Worm (Caenorhabditis elegans) whole organism, young adult: ENCODE data around the gene F31F4.11.
"Not testable (repeated sequence)": the region's sequence is repeated elsewhere in the genome, so short reads cannot be mapped to it uniquely, and the experiment has no call there.

Experiments
- B0261.1 ChIP-seq: sonication (generic microtip); optimal IDR thresholded peaks from 2 replicates; lab custom pipeline; 2016; ENCODE audit warnings: mild to moderate bottlenecking, missing genetic modification characterization, moderate library complexity, missing compliant biosample characterization
- D2030.7 ChIP-seq: fragments of 200-800 bp; sonication (Bioruptor generic); IDR thresholded peaks from 2 replicates; pipeline ENCODE4 v1.3.6; 2022; ENCODE audit warnings: missing genetic modification reagents, missing genetic modification characterization, missing compliant biosample characterization
- F10E7.11 ChIP-seq: sonication (generic microtip); optimal IDR thresholded peaks from 2 replicates; lab custom pipeline; 2017; ENCODE audit warnings: mild to moderate bottlenecking, missing genetic modification characterization, moderate library complexity, missing compliant biosample characterization
- F37B4.10 ChIP-seq: fragments of 200-800 bp; sonication (Bioruptor generic); IDR thresholded peaks from 2 replicates; pipeline ENCODE4 v1.3.6; 2022; ENCODE audit warnings: missing genetic modification characterization, missing compliant biosample characterization
- K11D2.4 ChIP-seq: fragments of 200-800 bp; sonication (Bioruptor generic); IDR thresholded peaks from 2 replicates; pipeline ENCODE4 v1.3.6; 2022; ENCODE audit warnings: missing genetic modification reagents, missing genetic modification characterization, missing compliant biosample characterization
- K12H6.12 ChIP-seq: fragments of 200-800 bp; sonication (Bioruptor generic); optimal IDR thresholded peaks from 2 replicates; lab custom pipeline; 2018; ENCODE audit warnings: mild to moderate bottlenecking, missing genetic modification characterization, missing compliant biosample characterization
- Y56A3A.18 ChIP-seq: fragments of 200-800 bp; sonication (Bioruptor generic); IDR thresholded peaks from 2 replicates; pipeline ENCODE4 v1.3.6; 2022; ENCODE audit warnings: missing genetic modification reagents, missing genetic modification characterization, missing compliant biosample characterization
- ZK185.1 ChIP-seq: sonication (generic microtip); optimal IDR thresholded peaks from 2 replicates; lab custom pipeline; 2016; ENCODE audit warnings: mild to moderate bottlenecking, missing genetic modification characterization, missing compliant biosample characterization; ENCODE audit not compliant: poor library complexity, severe bottlenecking
- aptf-3 ChIP-seq: fragments of 200-800 bp; sonication (Bioruptor generic); IDR thresholded peaks from 2 replicates; pipeline ENCODE4 v1.3.6; 2022; ENCODE audit warnings: missing genetic modification characterization, missing compliant biosample characterization
- atf-7 ChIP-seq: sonication (generic microtip); optimal IDR thresholded peaks from 2 replicates; lab custom pipeline; 2017; ENCODE audit warnings: mild to moderate bottlenecking, missing genetic modification characterization, missing compliant biosample characterization
- cebp-1 ChIP-seq, 2 experiments: fragments of 200-800 bp in 1 of 2; sonication (Bioruptor generic) in 1 of 2; sonication (generic microtip) in 1 of 2; IDR thresholded peaks in 1 of 2; optimal IDR thresholded peaks in 1 of 2; 2 replicates each; pipeline versions ENCODE4 v1.3.6 to Lab custom; 2017 to 2022; ENCODE audit warnings: missing compliant biosample characterization in 2 of 2, missing genetic modification characterization in 2 of 2, mild to moderate bottlenecking in 1 of 2, missing genetic modification reagents in 1 of 2, moderate library complexity in 1 of 2
- cebp-2 ChIP-seq: fragments of 200-800 bp; sonication (Bioruptor generic); IDR thresholded peaks from 2 replicates; pipeline ENCODE4 v1.3.6; 2022; ENCODE audit warnings: missing genetic modification characterization, missing compliant biosample characterization
- ceh-40 ChIP-seq: fragments of 200-800 bp; sonication (Bioruptor generic); IDR thresholded peaks from 2 replicates; pipeline ENCODE4 v1.3.6; 2022; ENCODE audit warnings: missing genetic modification characterization, missing compliant biosample characterization
- ceh-91 ChIP-seq: fragments of 200-800 bp; sonication (Bioruptor generic); IDR thresholded peaks from 2 replicates; pipeline ENCODE4 v1.3.6; 2022; ENCODE audit warnings: missing genetic modification reagents, missing genetic modification characterization, missing compliant biosample characterization
- dpff-1 ChIP-seq: sonication (generic microtip); optimal IDR thresholded peaks from 2 replicates; lab custom pipeline; 2017; ENCODE audit warnings: mild to moderate bottlenecking, missing genetic modification characterization, missing compliant biosample characterization
- dpl-1 ChIP-seq: fragments of 150-350 bp; optimal IDR thresholded peaks from 2 replicates; lab custom pipeline; 2014; ENCODE audit warnings: missing biosample characterization, missing genetic modification reagents, missing genetic modification characterization
- egl-18 ChIP-seq: fragments of 200-800 bp; sonication (Bioruptor generic); IDR thresholded peaks from 2 replicates; pipeline ENCODE4 v1.3.6; 2022; ENCODE audit warnings: missing genetic modification reagents, missing genetic modification characterization, missing compliant biosample characterization
- egrh-3 ChIP-seq: fragments of 200-800 bp; sonication (Bioruptor generic); IDR thresholded peaks from 2 replicates; pipeline ENCODE4 v1.3.6; 2022; ENCODE audit warnings: missing genetic modification reagents, missing genetic modification characterization, missing compliant biosample characterization
- him-1 ChIP-seq: sonication (generic microtip); optimal IDR thresholded peaks from 2 replicates; lab custom pipeline; 2016; ENCODE audit warnings: missing genotype, missing genetic modification reagents, missing genetic modification characterization, missing compliant biosample characterization
- hlh-12 ChIP-seq: sonication (generic microtip); optimal IDR thresholded peaks from 2 replicates; lab custom pipeline; 2016; ENCODE audit warnings: missing genetic modification characterization, missing compliant biosample characterization
- let-526 ChIP-seq: fragments of 200-800 bp; sonication (Bioruptor generic); IDR thresholded peaks from 2 replicates; pipeline ENCODE4 v1.3.6; 2022; ENCODE audit warnings: missing genetic modification reagents, missing genetic modification characterization, missing compliant biosample characterization
- lin-26 ChIP-seq: fragments of 200-800 bp; sonication (Bioruptor generic); IDR thresholded peaks from 2 replicates; pipeline ENCODE4 v1.3.6; 2022; ENCODE audit warnings: missing genetic modification reagents, missing genetic modification characterization, missing compliant biosample characterization
- lin-40 ChIP-seq: sonication (generic microtip); optimal IDR thresholded peaks from 2 replicates; lab custom pipeline; 2016; ENCODE audit warnings: missing genetic modification characterization, mild to moderate bottlenecking, missing compliant biosample characterization, missing genotype, missing genetic modification reagents
- lin-54 ChIP-seq: fragments of 200-800 bp; sonication (Bioruptor generic); optimal IDR thresholded peaks from 2 replicates; lab custom pipeline; 2018; ENCODE audit warnings: mild to moderate bottlenecking, missing genetic modification characterization, missing compliant biosample characterization
- madf-10 ChIP-seq: sonication (generic microtip); optimal IDR thresholded peaks from 2 replicates; lab custom pipeline; 2016; ENCODE audit warnings: mild to moderate bottlenecking, missing genetic modification characterization, missing compliant biosample characterization
- mel-28 ChIP-seq: sonication (generic microtip); optimal IDR thresholded peaks from 2 replicates; lab custom pipeline; 2016; ENCODE audit warnings: borderline replicate concordance, mild to moderate bottlenecking, missing genetic modification characterization, missing compliant biosample characterization
- mes-4 ChIP-seq: sonication (generic microtip); optimal IDR thresholded peaks from 2 replicates; lab custom pipeline; 2016; ENCODE audit warnings: missing genotype, missing genetic modification characterization, missing compliant biosample characterization
- nhr-179 ChIP-seq: sonication (generic microtip); optimal IDR thresholded peaks from 2 replicates; lab custom pipeline; 2016; ENCODE audit warnings: mild to moderate bottlenecking, missing genetic modification characterization, missing compliant biosample characterization
- nhr-80 ChIP-seq: sonication (generic microtip); optimal IDR thresholded peaks from 2 replicates; lab custom pipeline; 2016; ENCODE audit warnings: missing genetic modification characterization, missing compliant biosample characterization
- rpc-1 ChIP-seq, 2 experiments: fragments of 150-350 bp in 1 of 2; sonication (generic microtip) in 1 of 2; optimal IDR thresholded peaks; 2 replicates each; lab custom pipeline; 2014 to 2018; ENCODE audit warnings: missing biosample characterization in 1 of 2, missing genetic modification characterization in 1 of 2, missing genetic modification reagents in 1 of 2, missing genotype in 1 of 2
- snpc-1.1 ChIP-seq: sonication (generic microtip); optimal IDR thresholded peaks from 2 replicates; lab custom pipeline; 2017; ENCODE audit warnings: missing genetic modification characterization, mild to moderate bottlenecking, missing compliant biosample characterization, antibody characterized with exemption, moderate library complexity, missing genotype, missing genetic modification reagents; ENCODE audit not compliant: insufficient read depth
- snpc-4 ChIP-seq, 5 experiments: fragments of 150-350 bp in 1 of 5; sonication (generic microtip) in 4 of 5; optimal IDR thresholded peaks; 2 replicates each; lab custom pipeline; 2014 to 2018; ENCODE audit warnings: missing genetic modification characterization in 5 of 5, missing biosample characterization in 3 of 5, antibody characterized with exemption in 2 of 5, mild to moderate bottlenecking in 2 of 5, missing compliant biosample characterization in 2 of 5, missing genotype in 2 of 5, moderate library complexity in 2 of 5, missing genetic modification reagents in 1 of 5
- tbp1 ChIP-seq: fragments of 200-800 bp; sonication (Bioruptor generic); optimal IDR thresholded peaks from 2 replicates; lab custom pipeline; 2018; ENCODE audit warnings: mild to moderate bottlenecking, missing genetic modification characterization, missing compliant biosample characterization
- zim-3 ChIP-seq: sonication (generic microtip); optimal IDR thresholded peaks from 2 replicates; lab custom pipeline; 2017; ENCODE audit warnings: mild to moderate bottlenecking, missing genetic modification characterization, moderate library complexity, missing compliant biosample characterization
- ztf-18 ChIP-seq: sonication (generic microtip); optimal IDR thresholded peaks from 2 replicates; lab custom pipeline; 2016; ENCODE audit warnings: missing genotype, mild to moderate bottlenecking, missing genetic modification characterization, missing compliant biosample characterization
- ztf-25 ChIP-seq: fragments of 200-800 bp; sonication (Bioruptor generic); IDR thresholded peaks from 2 replicates; pipeline ENCODE4 v1.3.6; 2022; ENCODE audit warnings: missing genetic modification reagents, missing genetic modification characterization, missing compliant biosample characterization
- ztf-26 ChIP-seq: sonication (generic microtip); optimal IDR thresholded peaks from 2 replicates; lab custom pipeline; 2017; ENCODE audit warnings: missing genetic modification characterization, missing compliant biosample characterization
- ztf-3 ChIP-seq: fragments of 200-800 bp; sonication (Bioruptor generic); optimal IDR thresholded peaks from 2 replicates; lab custom pipeline; 2018; ENCODE audit warnings: mild to moderate bottlenecking, missing genetic modification characterization, missing compliant biosample characterization

Gene F31F4.11

DNA sequence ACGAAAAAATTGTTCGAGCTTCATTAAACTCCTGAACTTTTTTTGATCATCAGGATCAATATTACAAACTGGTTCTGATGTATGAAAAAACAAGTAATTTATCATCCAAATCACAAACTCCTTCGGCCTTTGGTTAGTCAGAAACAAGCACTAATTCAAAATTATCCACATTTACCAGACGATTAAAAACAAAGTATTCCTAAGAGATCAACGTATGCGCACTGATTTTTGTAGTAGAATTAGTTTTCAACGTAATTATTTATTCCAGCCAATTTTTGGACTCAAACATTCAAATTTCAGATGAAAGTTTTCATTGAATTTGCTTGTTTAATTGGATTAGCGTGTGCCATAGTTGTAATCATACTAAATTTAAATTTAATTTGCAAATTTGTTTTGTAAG is 42.7 kb upstream of the F31F4.11 start, which contains the start of gene srbc-38:
TSS of gene srbc-38 (plus strand) at position 301 of the 400 bp plus-strand sequence.
- no peak for TF ChIP-seq cebp-2
- TF ChIP-seq ztf-3 (GFP tag; lab: Kevin White, UChicago), result no peak
- no peak for TF ChIP-seq ceh-40
- TF ChIP-seq ceh-91 (GFP tag; lab: Robert Waterston, UW), result no peak
- no peak for TF ChIP-seq mel-28 (tag; lab: Kevin White, UChicago)
- no peak for TF ChIP-seq dpff-1 (tag; lab: Kevin White, UChicago)
- no peak for TF ChIP-seq madf-10 (tag; lab: Kevin White, UChicago)
- no peak for TF ChIP-seq nhr-179 (tag; lab: Kevin White, UChicago)
- no peak for TF ChIP-seq zim-3 (tag; lab: Kevin White, UChicago)
- no peak for TF ChIP-seq dpl-1
- no peak for TF ChIP-seq F37B4.10 (GFP tag; lab: Robert Waterston, UW)
- no peak for TF ChIP-seq K11D2.4
- TF ChIP-seq snpc-4 (GFP tag; optimal IDR thresholded peaks at IDR 0.05; lab: Kevin White, UChicago), result no peak
- no peak for TF ChIP-seq snpc-4 (tag; optimal IDR thresholded peaks at IDR 0.05; lab: Kevin White, UChicago)
- TF ChIP-seq K12H6.12, result no peak
- no peak for TF ChIP-seq F10E7.11 (tag; lab: Kevin White, UChicago)
- TF ChIP-seq ztf-18, result no peak
- no peak for TF ChIP-seq atf-7 (tag; lab: Kevin White, UChicago)
- no peak for TF ChIP-seq cebp-1 (GFP tag; IDR thresholded peaks at IDR 0.05; lab: Robert Waterston, UW)
- TF ChIP-seq cebp-1 (tag; optimal IDR thresholded peaks at IDR 0.05; lab: Kevin White, UChicago), result no peak
- TF ChIP-seq egrh-3 (GFP tag; lab: Robert Waterston, UW), result no peak
- TF ChIP-seq, all 124 proteins: peak for 0

DNA sequence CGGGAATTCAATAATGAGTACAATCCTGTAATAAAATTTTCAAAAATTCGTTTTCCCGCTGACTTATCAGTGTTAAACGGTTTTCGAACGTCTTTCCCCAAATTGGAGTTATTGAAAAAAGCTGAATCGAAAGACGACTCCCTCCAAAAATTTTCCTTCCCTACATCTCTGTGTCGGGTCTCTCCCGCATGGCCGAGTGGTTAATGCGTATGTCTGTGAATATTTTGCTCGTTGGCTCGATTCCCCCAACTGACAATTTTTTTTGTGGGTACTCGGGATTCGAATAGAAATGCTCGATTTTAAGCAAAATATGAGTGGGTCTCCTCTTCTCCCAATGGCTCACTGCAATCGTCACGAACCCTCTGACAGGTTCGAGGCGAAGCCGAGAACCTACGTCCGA is 42.2 kb upstream of the F31F4.11 start:
- TF ChIP-seq tbp1 (GFP tag; lab: Kevin White, UChicago) (peak; percentile 82), D2030.7 (GFP tag; lab: Robert Waterston, UW) (peak; percentile 26; the same call in 1 of the 2 replicates), rpc-1 (tag; optimal IDR thresholded peaks at IDR 0.05; lab: Kevin White, UChicago) (peak; percentile 50), B0261.1 (tag; lab: Kevin White, UChicago) (peak; percentile 54), aptf-3 (GFP tag; lab: Robert Waterston, UW) (0 out of 2 replicates have a peak, but pooled peaks have one; percentile 31), lin-26 (GFP tag; lab: Robert Waterston, UW) (peak; percentile 87), ztf-25 (peak; percentile 67; the same call in 1 of the 2 replicates)
- TF ChIP-seq rpc-1 (optimal IDR thresholded peaks at IDR 0.05; lab: Kevin White, UChicago), result not testable (repeated sequence)

DNA sequence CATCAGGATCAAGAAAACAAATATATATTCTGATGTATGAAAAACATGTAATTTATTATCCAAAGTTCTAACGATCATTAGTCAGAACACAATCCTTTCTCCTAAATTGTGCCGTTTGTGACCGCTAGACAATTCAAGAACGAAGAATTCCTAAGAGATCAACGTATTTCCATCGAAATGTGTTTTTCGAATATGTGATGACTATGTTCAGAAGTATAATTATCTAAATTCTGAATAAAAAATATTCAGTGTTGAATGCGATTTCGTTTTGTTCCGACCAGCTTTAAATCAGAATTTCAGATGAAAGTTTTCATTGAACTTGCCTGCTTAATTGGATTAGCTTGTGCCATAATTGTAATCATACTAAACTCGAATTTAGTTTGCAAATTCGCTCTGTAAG is 38.0 kb upstream of the F31F4.11 start, which contains the start of gene srbc-37:
TSS of gene srbc-37 (plus strand) at position 301 of the 400 bp plus-strand sequence.
- TF ChIP-seq F37B4.10 (GFP tag; lab: Robert Waterston, UW) (no peak), egl-18 (GFP tag; lab: Robert Waterston, UW) (no peak), snpc-1.1 (tag; lab: Kevin White, UChicago) (no peak), lin-54 (GFP tag; lab: Kevin White, UChicago) (no peak), hlh-12 (tag; lab: Kevin White, UChicago) (no peak), ceh-40 (no peak), lin-40 (tag; lab: Kevin White, UChicago) (no peak), mes-4 (tag; lab: Kevin White, UChicago) (no peak), Y56A3A.18 (GFP tag; lab: Robert Waterston, UW) (no peak), him-1 (tag; lab: Kevin White, UChicago) (no peak), ztf-26 (tag; lab: Kevin White, UChicago) (no peak), let-526 (GFP tag; lab: Robert Waterston, UW) (no peak), ZK185.1 (no peak), nhr-80 (tag; lab: Kevin White, UChicago) (no peak)
